Worm (Caenorhabditis elegans) whole organism, L4/young adult: ENCODE results near the gene ZK945.4.

Experiments
- W03F9.2 ChIP-seq: fragments of 150-350 bp; optimal IDR thresholded peaks from 2 replicates; lab custom pipeline; 2014; ENCODE audit warnings: missing biosample characterization, missing genetic modification characterization
- dao-5 ChIP-seq: sonication (generic microtip); optimal IDR thresholded peaks from 2 replicates; lab custom pipeline; 2016; ENCODE audit warnings: missing genotype, missing genetic modification characterization, moderate library complexity, missing compliant biosample characterization
- him-1 ChIP-seq: sonication (generic microtip); optimal IDR thresholded peaks from 2 replicates; lab custom pipeline; 2016; ENCODE audit warnings: missing genotype, missing genetic modification reagents, missing genetic modification characterization, missing compliant biosample characterization

ZK945.4 gene

DNA sequence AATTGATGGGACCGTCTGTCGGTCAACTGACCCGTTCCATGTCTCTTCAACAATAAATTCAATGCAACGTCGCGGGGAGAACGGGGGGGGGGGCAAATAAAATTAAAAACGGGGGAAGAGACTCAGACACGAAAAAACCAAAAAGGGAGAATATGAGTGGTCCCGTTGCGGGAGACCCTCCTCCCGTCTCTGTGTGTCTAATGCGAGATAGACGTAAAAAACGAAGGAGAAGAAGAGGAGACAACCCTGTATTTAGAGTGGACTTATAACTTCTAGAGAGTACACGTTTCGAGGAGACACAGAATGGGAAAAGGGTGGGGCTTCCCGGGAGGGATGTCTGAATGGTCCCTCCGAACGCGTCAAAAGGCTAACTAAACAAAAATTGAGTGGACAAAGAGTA, 40.0 kb downstream of the ZK945.4 start:
- TF ChIP-seq him-1 (tag; lab: Kevin White, UChicago) (no peak), W03F9.2 (tag; lab: Kevin White, UChicago) (no peak), dao-5 (no peak)

ce11 chrII:10060508-10060907, 45.0 kb downstream of the ZK945.4 start, which contains the start of gene stg-1:
Gene stg-1, minus strand, starts transcription at chrII:10060660.
- TF ChIP-seq dao-5 (no peak), him-1 (tag; lab: Kevin White, UChicago) (no peak), W03F9.2 (tag; lab: Kevin White, UChicago) (no peak)

- TF ChIP-seq W03F9.2 (tag; lab: Kevin White, UChicago) (no peak), him-1 (tag; lab: Kevin White, UChicago) (no peak), dao-5 (no peak)
These were observed 48.9 kb downstream of the ZK945.4 start, which contains the start of gene C18D1.2 for ce11 chrII:10056545-10057038. Gene C18D1.2, plus strand, starts transcription at chrII:10056988.
